Fruit fly (Drosophila melanogaster) whole organism, adult: ENCODE measurements around the gene CG31848.

Experiments
- CG14711 ChIP-seq: fragments of 200-800 bp; sonication (Bioruptor generic); optimal IDR thresholded peaks from 2 replicates; lab custom pipeline; 2018; ENCODE audit warnings: missing biosample characterization, mild to moderate bottlenecking, missing genetic modification characterization, moderate library complexity
- CG1620 ChIP-seq: fragments of 200-800 bp; sonication (Bioruptor generic); optimal IDR thresholded peaks from 2 replicates; lab custom pipeline; 2016; ENCODE audit warnings: missing biosample characterization, missing genetic modification characterization
- CG33017 ChIP-seq: fragments of 200-800 bp; sonication (Bioruptor generic); optimal IDR thresholded peaks from 2 replicates; lab custom pipeline; 2018; ENCODE audit warnings: missing biosample characterization, mild to moderate bottlenecking, missing genetic modification characterization, moderate library complexity
- CG7045 ChIP-seq: fragments of 200-800 bp; sonication (Bioruptor generic); optimal IDR thresholded peaks from 2 replicates; lab custom pipeline; 2017; ENCODE audit warnings: missing biosample characterization, mild to moderate bottlenecking, missing genetic modification characterization
- Crg-1 ChIP-seq: fragments of 200-800 bp; sonication (Bioruptor generic); optimal IDR thresholded peaks from 2 replicates; lab custom pipeline; 2016; ENCODE audit warnings: missing biosample characterization, missing genetic modification characterization
- Hr96 ChIP-seq: fragments of 200-800 bp; sonication (Bioruptor generic); optimal IDR thresholded peaks from 2 replicates; lab custom pipeline; 2016; ENCODE audit warnings: missing biosample characterization, missing genetic modification characterization
- Mnt ChIP-seq: fragments of 200-800 bp; sonication (Bioruptor generic); optimal IDR thresholded peaks from 2 replicates; lab custom pipeline; 2016; ENCODE audit warnings: missing biosample characterization, mild to moderate bottlenecking, missing genetic modification characterization
- cic ChIP-seq: fragments of 200-800 bp; sonication (Bioruptor generic); optimal IDR thresholded peaks from 2 replicates; lab custom pipeline; 2017; ENCODE audit warnings: missing biosample characterization, mild to moderate bottlenecking, missing genetic modification characterization, moderate library complexity
- kay ChIP-seq: fragments of 200-800 bp; sonication (Bioruptor generic); peaks from one replicate; lab custom pipeline; 2016; ENCODE audit warnings: missing biosample characterization, missing genetic modification characterization, borderline replicate concordance
- ovo ChIP-seq: fragments of 200-800 bp; sonication (Bioruptor generic); optimal IDR thresholded peaks from 2 replicates; lab custom pipeline; 2016; ENCODE audit warnings: missing biosample characterization, missing genetic modification characterization
- pad ChIP-seq: fragments of 200-800 bp; sonication (Bioruptor generic); optimal IDR thresholded peaks from 3 replicates; lab custom pipeline; 2017; ENCODE audit warnings: missing biosample characterization, missing genetic modification characterization, mild to moderate bottlenecking, moderate library complexity, missing genetic modification reagents
- tj ChIP-seq: fragments of 200-800 bp; sonication (Bioruptor generic); optimal IDR thresholded peaks from 3 replicates; lab custom pipeline; 2017; ENCODE audit warnings: missing biosample characterization, mild to moderate bottlenecking, missing genetic modification characterization, moderate library complexity
- toe ChIP-seq: fragments of 200-800 bp; sonication (Bioruptor generic); optimal IDR thresholded peaks from 2 replicates; lab custom pipeline; 2016; ENCODE audit warnings: missing biosample characterization, missing genetic modification characterization

dm6 chr2L:13245855-13246645 is 19.6 kb downstream of the CG31848 start, which contains the start of gene CG16820:
- no peak for TF ChIP-seq CG33017 (tag; lab: Kevin White, UChicago)
- TF ChIP-seq CG7045 (GFP tag; lab: Kevin White, UChicago), result no peak
- no peak for TF ChIP-seq CG14711 (tag; lab: Kevin White, UChicago)
- no peak for TF ChIP-seq toe (GFP tag; lab: Kevin White, UChicago)
- no peak for TF ChIP-seq CG1620
- no peak for TF ChIP-seq cic (GFP tag; lab: Kevin White, UChicago)
- TF ChIP-seq Hr96 (GFP tag; lab: Kevin White, UChicago), result no peak
- TF ChIP-seq Mnt (GFP tag; lab: Kevin White, UChicago), result no peak
- TF ChIP-seq ovo (GFP tag; lab: Kevin White, UChicago), result no peak
- peak; percentile 24 for TF ChIP-seq kay (GFP tag; lab: Kevin White, UChicago)
- no peak for TF ChIP-seq Crg-1 (GFP tag; lab: Kevin White, UChicago)
- no peak for TF ChIP-seq tj (GFP tag; lab: Kevin White, UChicago)
- no peak for TF ChIP-seq pad (GFP tag; lab: Kevin White, UChicago)
